Worm (Caenorhabditis elegans) whole organism, midembryonic: ENCODE results near the gene T21H3.1.

Experiments used
- T22C8.4 ChIP-seq: fragments of 200-800 bp; sonication (Bioruptor generic); IDR thresholded peaks from 2 replicates; pipeline ENCODE4 v1.3.6; 2022; ENCODE audit warnings: missing genetic modification characterization, missing compliant biosample characterization
- cog-1 ChIP-seq: sonication (generic microtip); optimal IDR thresholded peaks from 2 replicates; lab custom pipeline; 2016; ENCODE audit warnings: missing genetic modification characterization, missing compliant biosample characterization
- flt-1 ChIP-seq: fragments of 200-800 bp; sonication (Bioruptor generic); IDR thresholded peaks from 2 replicates; pipeline ENCODE4 v1.3.6; 2022; ENCODE audit warnings: missing genetic modification characterization, missing compliant biosample characterization
- klf-2 ChIP-seq: fragments of 200-800 bp; sonication (Bioruptor generic); conservative IDR thresholded peaks from 2 replicates; pipeline ENCODE4 v1.3.6; 2022; ENCODE audit warnings: missing genetic modification reagents, missing genetic modification characterization, missing compliant biosample characterization
- med-1 ChIP-seq: sonication (generic microtip); optimal IDR thresholded peaks from 2 replicates; lab custom pipeline; 2017; ENCODE audit warnings: missing genetic modification characterization, mild to moderate bottlenecking, missing compliant biosample characterization, antibody characterized with exemption, missing genetic modification reagents; ENCODE audit not compliant: insufficient read depth
- ref-1 ChIP-seq: fragments of 200-800 bp; sonication (Bioruptor generic); conservative IDR thresholded peaks from 2 replicates; pipeline ENCODE4 v1.3.6; 2022; ENCODE audit warnings: missing genetic modification reagents, missing genetic modification characterization, missing compliant biosample characterization
- ztf-29 ChIP-seq: fragments of 200-800 bp; sonication (Bioruptor generic); IDR thresholded peaks from 2 replicates; pipeline ENCODE4 v1.3.6; 2022; ENCODE audit warnings: missing genetic modification reagents, missing genetic modification characterization, missing compliant biosample characterization

ce11 chrV:1155914-1156313, 20.6 kb upstream of the T21H3.1 start, which contains the start of gene cmd-1:
- no peak for TF ChIP-seq flt-1 (GFP tag; lab: Robert Waterston, UW)
- no peak for TF ChIP-seq med-1 (GFP tag; lab: Kevin White, UChicago)
- TF ChIP-seq klf-2 (GFP tag; lab: Robert Waterston, UW), result no peak
- no peak for TF ChIP-seq ref-1 (GFP tag; lab: Robert Waterston, UW)
- no peak for TF ChIP-seq ztf-29
- no peak for TF ChIP-seq cog-1 (tag; lab: Kevin White, UChicago)
- TF ChIP-seq T22C8.4 (GFP tag; lab: Robert Waterston, UW), result no peak
